Worm (Caenorhabditis elegans) whole organism, mixed stage, embryonic: Measurements from ENCODE around the gene F56F11.4.

Source experiments
- M03D4.4 ChIP-seq: sonication (generic microtip); optimal IDR thresholded peaks from 2 replicates; lab custom pipeline; 2017; ENCODE audit warnings: mild to moderate bottlenecking, missing genetic modification characterization, missing compliant biosample characterization
- bed-3 ChIP-seq: fragments of 200-800 bp; sonication (Bioruptor generic); optimal IDR thresholded peaks from 3 replicates; lab custom pipeline; 2018; ENCODE audit warnings: mild to moderate bottlenecking, missing genetic modification characterization, moderate library complexity, missing compliant biosample characterization
- blmp-1 ChIP-seq: fragments of 150-350 bp; optimal IDR thresholded peaks from 2 replicates; lab custom pipeline; 2014; ENCODE audit warnings: missing biosample characterization, missing genetic modification characterization
- ceh-43 ChIP-seq: fragments of 200-800 bp; sonication (Bioruptor generic); optimal IDR thresholded peaks from 2 replicates; lab custom pipeline; 2018; ENCODE audit warnings: mild to moderate bottlenecking, missing genetic modification characterization, moderate library complexity, missing compliant biosample characterization
- ceh-83 ChIP-seq: fragments of 200-800 bp; sonication (Bioruptor generic); optimal IDR thresholded peaks from 2 replicates; lab custom pipeline; 2018; ENCODE audit warnings: mild to moderate bottlenecking, missing genetic modification characterization, missing compliant biosample characterization
- ces-1 ChIP-seq: fragments of 150-350 bp; optimal IDR thresholded peaks from 2 replicates; lab custom pipeline; 2014; ENCODE audit warnings: missing biosample characterization, missing genetic modification reagents, missing genetic modification characterization
- cnd-1 ChIP-seq: fragments of 200-800 bp; sonication (Bioruptor generic); optimal IDR thresholded peaks from 2 replicates; lab custom pipeline; 2018; ENCODE audit warnings: mild to moderate bottlenecking, missing genetic modification characterization, missing compliant biosample characterization
- drap-1 ChIP-seq: fragments of 200-800 bp; sonication (Bioruptor generic); optimal IDR thresholded peaks from 3 replicates; lab custom pipeline; 2018; ENCODE audit warnings: mild to moderate bottlenecking, missing genetic modification characterization, missing compliant biosample characterization
- elt-1 ChIP-seq: sonication (generic microtip); optimal IDR thresholded peaks from 2 replicates; lab custom pipeline; 2017; ENCODE audit warnings: missing genetic modification characterization, mild to moderate bottlenecking, missing compliant biosample characterization, antibody characterized with exemption, moderate library complexity, borderline replicate concordance; ENCODE audit not compliant: insufficient read depth
- elt-3 ChIP-seq: fragments of 150-350 bp; optimal IDR thresholded peaks from 2 replicates; lab custom pipeline; 2014; ENCODE audit warnings: missing biosample characterization, missing genetic modification characterization
- ham-2 ChIP-seq: fragments of 200-800 bp; sonication (Bioruptor generic); optimal IDR thresholded peaks from 2 replicates; lab custom pipeline; 2018; ENCODE audit warnings: mild to moderate bottlenecking, missing genetic modification characterization, missing compliant biosample characterization
- hlh-1 ChIP-seq: fragments of 150-350 bp; optimal IDR thresholded peaks from 2 replicates; lab custom pipeline; 2014; ENCODE audit warnings: missing biosample characterization, missing genetic modification reagents, missing genetic modification characterization
- lin-32 ChIP-seq: fragments of 200-800 bp; sonication (Bioruptor generic); optimal IDR thresholded peaks from 2 replicates; lab custom pipeline; 2018; ENCODE audit warnings: mild to moderate bottlenecking, missing genetic modification characterization, missing compliant biosample characterization
- mep-1 ChIP-seq: fragments of 150-350 bp; optimal IDR thresholded peaks from 2 replicates; lab custom pipeline; 2017; ENCODE audit warnings: missing biosample characterization, missing genetic modification reagents, missing genetic modification characterization, inconsistent platforms
- mls-2 ChIP-seq: sonication (generic microtip); optimal IDR thresholded peaks from 2 replicates; lab custom pipeline; 2016; ENCODE audit warnings: mild to moderate bottlenecking, missing genetic modification characterization, moderate library complexity, missing compliant biosample characterization
- nhr-2 ChIP-seq: fragments of 150-350 bp; optimal IDR thresholded peaks from 2 replicates; lab custom pipeline; 2014; ENCODE audit warnings: missing biosample characterization, missing genetic modification characterization
- nhr-28 ChIP-seq: fragments of 150-350 bp; optimal IDR thresholded peaks from 2 replicates; lab custom pipeline; 2014; ENCODE audit warnings: missing biosample characterization, missing genetic modification characterization
- nhr-76 ChIP-seq: sonication (generic microtip); optimal IDR thresholded peaks from 2 replicates; lab custom pipeline; 2017; ENCODE audit warnings: missing biosample characterization, missing genetic modification characterization
- pha-4 ChIP-seq: fragments of 150-350 bp; optimal IDR thresholded peaks from 2 replicates; lab custom pipeline; 2018; ENCODE audit warnings: missing biosample characterization, missing genetic modification reagents, missing genetic modification characterization
- sem-2 ChIP-seq: fragments of 200-800 bp; sonication (Bioruptor generic); optimal IDR thresholded peaks from 2 replicates; lab custom pipeline; 2018; ENCODE audit warnings: mild to moderate bottlenecking, missing genetic modification characterization, missing compliant biosample characterization
- sptf-1 ChIP-seq: sonication (generic microtip); optimal IDR thresholded peaks from 2 replicates; lab custom pipeline; 2017; ENCODE audit warnings: mild to moderate bottlenecking, missing genetic modification characterization, moderate library complexity, missing compliant biosample characterization
- tbx-8 ChIP-seq: fragments of 200-800 bp; sonication (Bioruptor generic); optimal IDR thresholded peaks from 2 replicates; lab custom pipeline; 2018; ENCODE audit warnings: mild to moderate bottlenecking, missing genetic modification characterization, moderate library complexity, missing compliant biosample characterization
- unc-39 ChIP-seq: fragments of 150-350 bp; optimal IDR thresholded peaks from 2 replicates; lab custom pipeline; 2014; ENCODE audit warnings: missing biosample characterization, missing genetic modification characterization
- unc-62 ChIP-seq: fragments of 150-350 bp; optimal IDR thresholded peaks from 2 replicates; lab custom pipeline; 2014; ENCODE audit warnings: missing biosample characterization, missing genetic modification reagents, missing genetic modification characterization
- zip-8 ChIP-seq: fragments of 150-350 bp; optimal IDR thresholded peaks from 2 replicates; lab custom pipeline; 2014; ENCODE audit warnings: missing biosample characterization, missing genetic modification characterization
- ztf-11 ChIP-seq: fragments of 150-350 bp; optimal IDR thresholded peaks from 2 replicates; lab custom pipeline; 2014; ENCODE audit warnings: missing biosample characterization, missing genetic modification characterization

F56F11.4 gene

ce11 chrIII:2904164-2904563 lies 48.1 kb downstream of the F56F11.4 start:
- TF ChIP-seq ces-1: peak; percentile 87
- TF ChIP-seq M03D4.4: no peak
- no peak for TF ChIP-seq zip-8 (tag; lab: Kevin White, UChicago)

ce11 chrIII:2907819-2908218 lies 51.8 kb downstream of the F56F11.4 start:
- TF ChIP-seq drap-1 (GFP tag; lab: Kevin White, UChicago): no peak
- peak; percentile 64 for TF ChIP-seq ces-1

- TF ChIP-seq unc-62 (GFP tag; lab: Kevin White, UChicago): peak; percentile 56
- no peak for TF ChIP-seq sem-2 (GFP tag; lab: Kevin White, UChicago)
- TF ChIP-seq pha-4 (tag; lab: Kevin White, UChicago): no peak
- no peak for TF ChIP-seq ceh-83 (GFP tag; lab: Kevin White, UChicago)
- no peak for TF ChIP-seq lin-32
- no peak for TF ChIP-seq nhr-2 (tag; lab: Kevin White, UChicago)
- no peak for TF ChIP-seq ztf-11 (tag; lab: Kevin White, UChicago)
- TF ChIP-seq nhr-76 (tag; lab: Kevin White, UChicago): no peak
- TF ChIP-seq bed-3 (GFP tag; lab: Kevin White, UChicago): no peak
- no peak for TF ChIP-seq zip-8 (tag; lab: Kevin White, UChicago)
- TF ChIP-seq sptf-1 (tag; lab: Kevin White, UChicago): no peak
- peak; percentile 14 for TF ChIP-seq elt-1 (tag; lab: Kevin White, UChicago)
- no peak for TF ChIP-seq elt-3 (tag; lab: Kevin White, UChicago)
- no peak for TF ChIP-seq hlh-1 (tag; lab: Kevin White, UChicago)
- TF ChIP-seq drap-1 (GFP tag; lab: Kevin White, UChicago): no peak
- TF ChIP-seq nhr-28 (tag; lab: Kevin White, UChicago): no peak
- no peak for TF ChIP-seq cnd-1
- no peak for TF ChIP-seq M03D4.4
- TF ChIP-seq ham-2 (GFP tag; lab: Kevin White, UChicago): peak; percentile 24
- no peak for TF ChIP-seq tbx-8
- TF ChIP-seq ces-1: no peak
Observed at ce11 chrIII:2908859-2909258, 52.8 kb downstream of the F56F11.4 start.

- no peak for TF ChIP-seq bed-3 (GFP tag; lab: Kevin White, UChicago)
- no peak for TF ChIP-seq unc-39 (tag; lab: Kevin White, UChicago)
- TF ChIP-seq pha-4 (tag; lab: Kevin White, UChicago): no peak
- TF ChIP-seq elt-1 (tag; lab: Kevin White, UChicago): no peak
- no peak for TF ChIP-seq ceh-83 (GFP tag; lab: Kevin White, UChicago)
- no peak for TF ChIP-seq ztf-11 (tag; lab: Kevin White, UChicago)
- no peak for TF ChIP-seq hlh-1 (tag; lab: Kevin White, UChicago)
- no peak for TF ChIP-seq sptf-1 (tag; lab: Kevin White, UChicago)
- TF ChIP-seq blmp-1 (tag; lab: Kevin White, UChicago): no peak
Observed at ce11 chrIII:2910606-2911005, 54.6 kb downstream of the F56F11.4 start, which contains the start of gene cdh-1. Gene cdh-1, plus strand, starts transcription at chrIII:2910906.

- peak; percentile 34 for TF ChIP-seq ceh-43 (GFP tag; lab: Kevin White, UChicago)
- no peak for TF ChIP-seq zip-8 (tag; lab: Kevin White, UChicago)
- TF ChIP-seq ces-1: peak; percentile 10
- no peak for TF ChIP-seq ham-2 (GFP tag; lab: Kevin White, UChicago)
- peak; percentile 74 for TF ChIP-seq mls-2 (tag; lab: Kevin White, UChicago)
- TF ChIP-seq sptf-1 (tag; lab: Kevin White, UChicago): peak; percentile 89
Observed at ce11 chrIII:2912916-2913315, 56.9 kb downstream of the F56F11.4 start.

- TF ChIP-seq ceh-83 (GFP tag; lab: Kevin White, UChicago) (no peak), mep-1 (tag; lab: Kevin White, UChicago) (no peak), ces-1 (peak; percentile 100)
Observed at ce11 chrIII:2914029-2914428, 58.0 kb downstream of the F56F11.4 start.
